Fruit fly (Drosophila melanogaster): ENCODE data around the gene Cad87A.
A peak's percentile ranks its signal among the peaks of the same experiment; 100 is the strongest.

Gene Cad87A

dm6 chr3R:11989206-11989605, 40.3 kb upstream of the Cad87A start:
- TF ChIP-seq brk (GFP tag; optimal IDR thresholded peaks at IDR 0.05) (no peak), tai (GFP tag; optimal IDR thresholded peaks at IDR 0.05) (no peak), HLH106 (tag; optimal IDR thresholded peaks at IDR 0.05) (no peak), dsf (GFP tag; optimal IDR thresholded peaks at IDR 0.05; ENCODE audit: borderline replicate concordance) (no peak), pan (optimal IDR thresholded peaks at IDR 0.05) (no peak), h (GFP tag; optimal IDR thresholded peaks at IDR 0.05) (no peak), CrebA (GFP tag; optimal IDR thresholded peaks at IDR 0.05; ENCODE audit: borderline replicate concordance) (no peak), sv (GFP tag; optimal IDR thresholded peaks at IDR 0.05) (no peak), foxo (GFP tag; optimal IDR thresholded peaks at IDR 0.05) (no peak), Hnf4 (GFP tag; optimal IDR thresholded peaks at IDR 0.05) (no peak), Rel (GFP tag; optimal IDR thresholded peaks at IDR 0.05) (no peak), Rel (tag; optimal IDR thresholded peaks at IDR 0.05) (no peak), Sp1 (GFP tag; optimal IDR thresholded peaks at IDR 0.05) (no peak), fru (GFP tag; optimal IDR thresholded peaks at IDR 0.05) (no peak), Mio (GFP tag; optimal IDR thresholded peaks at IDR 0.05) (no peak), OdsH (GFP tag; optimal IDR thresholded peaks at IDR 0.05) (no peak), psq (GFP tag; optimal IDR thresholded peaks at IDR 0.05) (no peak), Abd-B (GFP tag; optimal IDR thresholded peaks at IDR 0.05) (no peak)

dm6 chr3R:11984862-11985261, 35.9 kb upstream of the Cad87A start:
- TF ChIP-seq usp (GFP tag; optimal IDR thresholded peaks at IDR 0.05) (no peak), Dif (GFP tag; optimal IDR thresholded peaks at IDR 0.05; ENCODE audit: partially characterized antibody) (peak; percentile 48)

dm6 chr3R:11984441-11984840, 35.5 kb upstream of the Cad87A start, which contains the start of gene CG3397:
Gene CG3397 (minus strand): TSS chr3R:11984541.
- TF ChIP-seq sage (GFP tag; optimal IDR thresholded peaks at IDR 0.05) (peak; percentile 16), OdsH (GFP tag; optimal IDR thresholded peaks at IDR 0.05) (no peak)

dm6 chr3R:11982547-11982946, 33.6 kb upstream of the Cad87A start:
- TF ChIP-seq psq (GFP tag; optimal IDR thresholded peaks at IDR 0.05) (no peak), CrebA (GFP tag; optimal IDR thresholded peaks at IDR 0.05; ENCODE audit: borderline replicate concordance) (peak; percentile 21), Jra (GFP tag; optimal IDR thresholded peaks at IDR 0.05) (no peak), OdsH (GFP tag; optimal IDR thresholded peaks at IDR 0.05) (no peak), HLH106 (tag; optimal IDR thresholded peaks at IDR 0.05) (no peak)

dm6 chr3R:11981962-11982361, 33.0 kb upstream of the Cad87A start, which contains the start of gene CG12224:
Gene CG12224 (minus strand): TSS chr3R:11982062.
- no peak for TF ChIP-seq Dfd (GFP tag; optimal IDR thresholded peaks at IDR 0.05)
- TF ChIP-seq Hnf4 (GFP tag; optimal IDR thresholded peaks at IDR 0.05) = no peak
- TF ChIP-seq fru (GFP tag; optimal IDR thresholded peaks at IDR 0.05) = no peak
- no peak for TF ChIP-seq N (GFP tag; optimal IDR thresholded peaks at IDR 0.05)
- TF ChIP-seq dsf (GFP tag; optimal IDR thresholded peaks at IDR 0.05; ENCODE audit: borderline replicate concordance) = no peak

dm6 chr3R:11979879-11980571, 31.1 kb upstream of the Cad87A start, which contains the start of gene CG18547:
Gene CG18547 (minus strand): TSS chr3R:11980390.
- TF ChIP-seq woc (GFP tag; optimal IDR thresholded peaks at IDR 0.05) (peak; percentile 25), br (GFP tag; optimal IDR thresholded peaks at IDR 0.05) (peak; percentile 31), fru (GFP tag; optimal IDR thresholded peaks at IDR 0.05) (peak; percentile 66), Dif (GFP tag; optimal IDR thresholded peaks at IDR 0.05; ENCODE audit: partially characterized antibody) (peak; percentile 10), foxo (GFP tag; optimal IDR thresholded peaks at IDR 0.05) (peak in 1 of 2 experiments; percentile 69), rgr (GFP tag; optimal IDR thresholded peaks at IDR 0.05) (peak; percentile 64), Mio (GFP tag; optimal IDR thresholded peaks at IDR 0.05) (no peak), dl (GFP tag; optimal IDR thresholded peaks at IDR 0.05; ENCODE audit: insufficient read depth in 1 of 2, partially characterized antibody in 2 of 2) (peak in 1 of 2 experiments; percentile 1), Sp1 (GFP tag; optimal IDR thresholded peaks at IDR 0.05) (peak; percentile 33), N (GFP tag; optimal IDR thresholded peaks at IDR 0.05) (no peak), HLH106 (tag; optimal IDR thresholded peaks at IDR 0.05) (peak; percentile 56), Hnf4 (GFP tag; optimal IDR thresholded peaks at IDR 0.05) (peak; percentile 31), h (GFP tag; optimal IDR thresholded peaks at IDR 0.05) (peak; percentile 65), psq (GFP tag; optimal IDR thresholded peaks at IDR 0.05) (peak; percentile 29), CG32264 (GFP tag; optimal IDR thresholded peaks at IDR 0.05) (no peak), brk (GFP tag; optimal IDR thresholded peaks at IDR 0.05) (no peak), ey (GFP tag; optimal IDR thresholded peaks at IDR 0.05) (peak; percentile 41), Abd-B (GFP tag; optimal IDR thresholded peaks at IDR 0.05) (no peak), OdsH (GFP tag; optimal IDR thresholded peaks at IDR 0.05) (peak; percentile 56)

Measured in whole organism, wandering third instar larva.